Worm (Caenorhabditis elegans): Measurements from ENCODE around the gene nphp-4.

nphp-4 gene

DNA sequence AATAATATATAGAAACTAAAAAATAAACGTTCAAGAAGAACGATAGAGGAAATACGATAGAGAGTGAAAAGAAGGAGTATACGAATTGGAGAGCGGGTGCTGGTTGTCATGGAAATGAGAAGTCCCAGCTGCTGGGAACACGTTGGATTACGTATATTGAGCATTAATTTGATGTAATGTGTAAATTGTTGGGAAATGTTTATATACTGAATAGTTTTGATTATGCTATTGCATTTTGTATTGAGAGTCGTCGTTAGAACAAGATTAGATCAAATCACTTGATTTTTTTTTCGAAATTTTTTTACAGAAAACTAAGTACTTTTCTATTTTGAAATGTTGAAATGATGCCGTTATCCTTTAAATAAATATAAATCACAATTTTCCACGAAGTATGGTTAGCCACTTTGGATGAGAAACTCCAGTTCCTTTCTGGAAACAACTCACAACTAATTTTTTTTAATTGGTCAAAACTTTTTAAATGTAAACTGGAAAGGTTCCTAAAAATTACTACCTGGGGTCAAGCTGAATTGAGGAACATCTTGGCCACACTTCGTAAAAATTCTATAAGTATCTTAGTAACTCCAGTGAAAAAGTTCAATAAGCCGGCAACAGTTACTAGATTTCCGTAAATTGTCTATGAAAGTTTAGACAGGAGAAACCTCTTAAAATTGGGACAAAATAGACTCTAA, at the start of gene nphp-4:
TSS of gene nphp-4 (minus strand) at position 51 of the 689 bp plus-strand sequence.
- TF ChIP-seq ztf-23 (GFP tag; IDR thresholded peaks at IDR 0.05): no peak
- no peak for TF ChIP-seq T22C8.4 (GFP tag; IDR thresholded peaks at IDR 0.05)
- no peak for TF ChIP-seq tab-1 (GFP tag; IDR thresholded peaks at IDR 0.05)
- no peak for TF ChIP-seq ref-1 (GFP tag; conservative IDR thresholded peaks at IDR 0.05)

DNA sequence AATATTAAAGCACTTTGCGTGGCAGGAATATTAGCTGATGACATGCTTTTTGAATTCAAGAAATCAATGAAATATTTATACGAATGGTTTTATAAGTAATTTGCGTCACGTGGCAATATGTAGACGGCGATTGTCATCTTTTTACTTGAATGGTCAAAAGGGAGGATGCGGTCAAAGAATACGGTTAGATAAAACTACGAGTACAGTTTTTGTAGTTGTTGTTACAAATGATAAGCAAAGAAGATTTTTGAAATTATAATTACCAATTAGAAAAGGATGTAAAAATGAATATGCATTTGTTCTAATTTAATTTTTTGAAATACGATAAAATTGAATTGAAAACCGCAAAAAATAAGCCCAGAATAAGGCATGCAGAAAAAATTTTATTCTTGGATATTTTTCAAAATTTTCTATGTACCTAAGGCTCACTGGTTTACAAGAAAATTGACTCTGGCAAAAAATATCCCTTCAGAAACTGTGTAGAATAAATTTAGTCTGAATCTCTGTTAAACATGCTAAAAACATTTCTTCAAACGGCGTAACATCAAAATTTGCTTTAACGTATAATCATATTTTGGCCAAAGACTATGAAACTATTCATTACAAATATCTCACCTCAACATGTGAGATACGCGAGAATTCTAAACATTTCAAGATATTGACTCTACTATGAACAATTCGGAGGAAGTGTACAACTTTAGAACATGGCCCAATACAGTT, 47.8 kb upstream of the nphp-4 start, which contains the start of the genes sodh-2 and srx-76:
TSS of gene sodh-2 (minus strand) at position 101 of the 720 bp plus-strand sequence.
TSS of gene srx-76 (plus strand) at position 670 of the 720 bp plus-strand sequence.
- TF ChIP-seq flt-1 (GFP tag; IDR thresholded peaks at IDR 0.05): no peak
- no peak for TF ChIP-seq med-1 (GFP tag; optimal IDR thresholded peaks at IDR 0.05; ENCODE audit: insufficient read depth)
- no peak for TF ChIP-seq T22C8.4 (GFP tag; IDR thresholded peaks at IDR 0.05)
- TF ChIP-seq ztf-29 (GFP tag; IDR thresholded peaks at IDR 0.05): no peak
- TF ChIP-seq klf-2 (GFP tag; conservative IDR thresholded peaks at IDR 0.05): no peak
- no peak for TF ChIP-seq ztf-23 (GFP tag; IDR thresholded peaks at IDR 0.05)
- TF ChIP-seq cog-1 (tag; optimal IDR thresholded peaks at IDR 0.05): no peak
- no peak for TF ChIP-seq ref-1 (GFP tag; conservative IDR thresholded peaks at IDR 0.05)
- TF ChIP-seq tab-1 (GFP tag; IDR thresholded peaks at IDR 0.05): no peak

DNA sequence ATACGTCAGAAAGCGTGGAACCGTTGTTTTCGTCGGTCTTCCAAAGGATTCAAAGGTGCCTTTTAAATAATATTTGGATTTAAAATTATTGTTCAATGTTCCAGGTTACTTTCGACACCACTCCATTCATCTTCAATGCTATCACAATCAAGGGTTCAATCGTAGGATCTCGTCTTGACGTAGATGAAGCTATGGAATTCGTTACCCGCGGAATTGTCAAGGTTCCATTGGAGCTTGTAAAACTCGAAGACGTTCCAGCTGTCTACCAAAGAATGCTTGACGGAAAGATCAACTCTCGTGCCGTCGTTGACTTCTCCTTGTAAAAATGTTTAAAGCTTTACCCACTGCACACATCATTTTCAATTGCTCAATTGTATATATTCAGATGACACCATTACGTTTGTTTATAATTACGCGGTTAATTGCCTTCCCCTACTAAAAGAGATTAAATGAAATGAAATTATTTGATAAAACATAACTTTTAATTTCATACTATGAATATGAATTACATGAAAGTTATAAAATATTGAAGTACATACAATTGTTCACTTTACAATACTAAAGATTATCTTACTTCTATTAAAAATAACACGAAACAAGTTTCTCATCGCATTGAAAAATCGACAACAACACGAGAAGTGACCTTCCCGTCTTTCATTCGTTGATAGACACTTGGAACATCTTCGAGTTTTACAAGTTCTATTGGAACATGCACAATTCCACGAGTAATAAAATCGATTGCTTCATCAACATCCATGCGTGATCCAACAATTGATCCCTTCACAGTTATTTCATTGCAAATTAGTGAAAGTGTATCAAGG, 45.8 kb upstream of the nphp-4 start:
- TF ChIP-seq tab-1 (GFP tag; IDR thresholded peaks at IDR 0.05): no peak
- no peak for TF ChIP-seq klf-2 (GFP tag; conservative IDR thresholded peaks at IDR 0.05)
- TF ChIP-seq flt-1 (GFP tag; IDR thresholded peaks at IDR 0.05): no peak
- TF ChIP-seq med-1 (GFP tag; optimal IDR thresholded peaks at IDR 0.05; ENCODE audit: insufficient read depth): no peak
- TF ChIP-seq cog-1 (tag; optimal IDR thresholded peaks at IDR 0.05): no peak
- no peak for TF ChIP-seq ref-1 (GFP tag; conservative IDR thresholded peaks at IDR 0.05)
- no peak for TF ChIP-seq T22C8.4 (GFP tag; IDR thresholded peaks at IDR 0.05)
- TF ChIP-seq ztf-29 (GFP tag; IDR thresholded peaks at IDR 0.05): no peak
- TF ChIP-seq ztf-23 (GFP tag; IDR thresholded peaks at IDR 0.05): no peak

DNA sequence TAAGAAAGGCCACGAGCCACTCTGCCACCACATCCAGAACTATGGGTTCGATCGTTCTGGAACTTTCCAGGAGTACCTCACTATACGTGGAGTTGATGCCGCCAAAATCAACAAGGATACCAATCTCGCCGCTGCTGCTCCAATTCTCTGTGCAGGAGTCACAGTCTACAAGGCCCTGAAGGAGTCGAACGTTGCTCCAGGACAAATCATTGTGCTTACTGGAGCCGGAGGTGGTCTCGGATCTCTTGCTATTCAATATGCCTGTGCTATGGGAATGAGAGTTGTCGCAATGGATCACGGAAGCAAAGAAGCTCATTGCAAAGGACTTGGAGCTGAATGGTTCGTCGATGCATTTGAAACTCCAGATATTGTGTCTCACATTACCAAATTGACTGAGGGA, 45.1 kb upstream of the nphp-4 start:
- TF ChIP-seq flt-1 (GFP tag; IDR thresholded peaks at IDR 0.05) (no peak), tab-1 (GFP tag; IDR thresholded peaks at IDR 0.05) (no peak), T22C8.4 (GFP tag; IDR thresholded peaks at IDR 0.05) (no peak), ztf-29 (GFP tag; IDR thresholded peaks at IDR 0.05) (no peak), med-1 (GFP tag; optimal IDR thresholded peaks at IDR 0.05; ENCODE audit: insufficient read depth) (no peak), ztf-23 (GFP tag; IDR thresholded peaks at IDR 0.05) (no peak), cog-1 (tag; optimal IDR thresholded peaks at IDR 0.05) (no peak), klf-2 (GFP tag; conservative IDR thresholded peaks at IDR 0.05) (no peak)

DNA sequence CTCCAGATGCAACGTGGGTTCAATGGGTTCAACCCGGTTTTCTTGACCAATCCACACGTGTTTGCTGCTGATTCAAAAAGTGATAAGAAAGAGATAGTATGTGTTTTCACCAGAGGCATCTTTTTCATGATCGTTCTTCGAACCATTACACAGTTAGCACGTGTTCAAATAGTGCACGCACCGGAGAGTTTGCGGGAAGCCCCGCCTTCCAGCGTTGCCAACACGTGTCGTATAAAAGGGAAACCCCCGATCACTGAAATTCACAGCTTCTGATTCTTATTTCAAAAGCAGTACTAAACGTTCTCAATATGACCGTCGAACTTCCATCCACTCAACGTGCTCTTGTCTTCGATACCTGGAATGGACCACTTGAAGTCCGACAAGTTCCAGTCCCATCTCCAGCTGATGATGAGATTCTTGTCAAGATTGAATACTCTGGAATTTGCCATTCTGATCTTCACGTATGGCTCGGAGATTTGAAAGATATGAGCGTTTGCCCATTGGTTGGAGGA, 44.5 kb upstream of the nphp-4 start, which contains the start of gene adh-1:
TSS of gene adh-1 (plus strand) at position 261 of the 512 bp plus-strand sequence.
- TF ChIP-seq med-1 (GFP tag; optimal IDR thresholded peaks at IDR 0.05; ENCODE audit: insufficient read depth): no peak
- no peak for TF ChIP-seq ref-1 (GFP tag; conservative IDR thresholded peaks at IDR 0.05)
- no peak for TF ChIP-seq klf-2 (GFP tag; conservative IDR thresholded peaks at IDR 0.05)
- no peak for TF ChIP-seq tab-1 (GFP tag; IDR thresholded peaks at IDR 0.05)
- no peak for TF ChIP-seq ztf-29 (GFP tag; IDR thresholded peaks at IDR 0.05)
- TF ChIP-seq ztf-23 (GFP tag; IDR thresholded peaks at IDR 0.05): no peak
- TF ChIP-seq T22C8.4 (GFP tag; IDR thresholded peaks at IDR 0.05): no peak
- TF ChIP-seq flt-1 (GFP tag; IDR thresholded peaks at IDR 0.05): no peak

DNA sequence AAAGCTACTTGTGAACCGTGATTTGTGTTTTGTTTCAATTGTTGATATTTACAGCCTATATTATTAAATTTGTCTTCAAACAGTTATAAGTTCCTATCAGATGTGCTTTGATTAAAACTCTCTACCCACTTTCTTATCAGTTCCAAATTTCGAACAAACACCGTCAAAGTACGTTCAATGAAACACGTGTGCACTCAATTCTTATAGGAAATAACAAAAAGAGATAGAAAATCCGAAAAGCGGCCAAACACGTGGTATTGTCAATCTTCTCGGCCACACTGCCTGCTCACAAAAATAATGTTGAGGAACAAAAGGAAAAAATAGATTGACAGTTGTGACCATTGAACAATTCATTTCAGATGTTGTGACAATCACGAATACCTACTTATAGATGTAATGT, 42.4 kb upstream of the nphp-4 start:
- TF ChIP-seq ztf-29 (GFP tag; IDR thresholded peaks at IDR 0.05) (no peak), tab-1 (GFP tag; IDR thresholded peaks at IDR 0.05) (no peak), ztf-23 (GFP tag; IDR thresholded peaks at IDR 0.05) (no peak), flt-1 (GFP tag; IDR thresholded peaks at IDR 0.05) (no peak), med-1 (GFP tag; optimal IDR thresholded peaks at IDR 0.05; ENCODE audit: insufficient read depth) (no peak), klf-2 (GFP tag; conservative IDR thresholded peaks at IDR 0.05) (no peak), T22C8.4 (GFP tag; IDR thresholded peaks at IDR 0.05) (no peak), ref-1 (GFP tag; conservative IDR thresholded peaks at IDR 0.05) (no peak), cog-1 (tag; optimal IDR thresholded peaks at IDR 0.05) (no peak)

DNA sequence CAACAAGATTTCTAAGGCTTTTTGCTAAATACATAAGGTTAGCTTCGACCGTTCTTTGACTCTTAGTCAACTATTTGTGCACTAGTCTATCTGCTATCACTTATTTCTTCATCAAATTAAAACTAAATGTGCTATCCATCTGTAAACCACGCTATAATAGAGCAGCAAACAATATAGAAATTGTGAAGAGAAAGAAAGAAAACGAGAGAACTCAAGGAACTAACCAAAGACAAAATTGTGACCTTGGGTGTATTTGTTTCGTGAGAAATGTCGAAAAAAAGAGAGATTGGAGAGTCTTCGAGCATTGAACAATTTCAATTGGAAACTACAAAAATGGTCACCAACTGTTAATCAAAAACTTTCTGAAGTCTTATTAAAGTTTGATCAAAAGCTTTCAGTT, 41.6 kb upstream of the nphp-4 start:
- TF ChIP-seq klf-2 (GFP tag; conservative IDR thresholded peaks at IDR 0.05): no peak
- TF ChIP-seq ztf-29 (GFP tag; IDR thresholded peaks at IDR 0.05): no peak
- no peak for TF ChIP-seq tab-1 (GFP tag; IDR thresholded peaks at IDR 0.05)
- no peak for TF ChIP-seq flt-1 (GFP tag; IDR thresholded peaks at IDR 0.05)
- no peak for TF ChIP-seq T22C8.4 (GFP tag; IDR thresholded peaks at IDR 0.05)
- TF ChIP-seq cog-1 (tag; optimal IDR thresholded peaks at IDR 0.05): no peak
- no peak for TF ChIP-seq ref-1 (GFP tag; conservative IDR thresholded peaks at IDR 0.05)
- TF ChIP-seq med-1 (GFP tag; optimal IDR thresholded peaks at IDR 0.05; ENCODE audit: insufficient read depth): no peak
- TF ChIP-seq ztf-23 (GFP tag; IDR thresholded peaks at IDR 0.05): no peak

DNA sequence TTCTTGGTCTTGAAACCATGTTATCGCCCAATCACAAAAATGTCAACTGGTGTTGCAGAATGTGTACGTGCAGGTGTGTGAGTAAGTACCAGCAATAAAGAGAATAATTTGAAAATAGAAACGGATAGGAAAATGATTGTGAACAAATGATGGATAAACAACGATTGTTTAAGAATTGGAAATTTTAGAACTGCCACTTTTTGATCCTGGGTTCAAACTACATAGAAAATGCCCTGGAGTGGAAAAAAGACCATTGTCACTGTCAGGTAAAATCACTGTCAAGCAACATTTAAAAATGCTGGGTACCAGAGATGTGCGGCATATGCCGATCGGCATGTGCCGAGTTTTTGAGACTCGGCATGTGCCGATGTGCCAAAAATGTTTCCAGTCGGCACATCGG, 39.7 kb upstream of the nphp-4 start:
- no peak for TF ChIP-seq med-1 (GFP tag; optimal IDR thresholded peaks at IDR 0.05; ENCODE audit: insufficient read depth)
- TF ChIP-seq cog-1 (tag; optimal IDR thresholded peaks at IDR 0.05): no peak
- no peak for TF ChIP-seq klf-2 (GFP tag; conservative IDR thresholded peaks at IDR 0.05)
- TF ChIP-seq ztf-29 (GFP tag; IDR thresholded peaks at IDR 0.05): no peak
- no peak for TF ChIP-seq tab-1 (GFP tag; IDR thresholded peaks at IDR 0.05)
- no peak for TF ChIP-seq flt-1 (GFP tag; IDR thresholded peaks at IDR 0.05)
- no peak for TF ChIP-seq ztf-23 (GFP tag; IDR thresholded peaks at IDR 0.05)
- no peak for TF ChIP-seq T22C8.4 (GFP tag; IDR thresholded peaks at IDR 0.05)
- no peak for TF ChIP-seq ref-1 (GFP tag; conservative IDR thresholded peaks at IDR 0.05)
